Fruit fly (Drosophila melanogaster) whole organism, pupa: ENCODE results near the gene Chpf.

Source experiments
- CG10348 ChIP-seq: fragments of 200-800 bp; sonication (Bioruptor generic); IDR thresholded peaks from 2 replicates; pipeline ENCODE4 v1.3.6; 2022; ENCODE audit warnings: missing biosample characterization, missing genetic modification characterization
- CG12605 ChIP-seq: fragments of 200-800 bp; sonication (Bioruptor generic); IDR thresholded peaks from 2 replicates; pipeline ENCODE4 v1.3.6; 2022; ENCODE audit warnings: missing biosample characterization, missing genetic modification characterization
- CG13204 ChIP-seq: fragments of 200-800 bp; sonication (Bioruptor generic); optimal IDR thresholded peaks from 2 replicates; lab custom pipeline; 2018; ENCODE audit warnings: missing biosample characterization, mild to moderate bottlenecking, missing genetic modification characterization, moderate library complexity
- CG14655 ChIP-seq: fragments of 200-800 bp; sonication (Bioruptor generic); optimal IDR thresholded peaks from 3 replicates; lab custom pipeline; 2017; ENCODE audit warnings: mild to moderate bottlenecking, missing biosample characterization, missing genetic modification reagents, missing genetic modification characterization
- CG15710 ChIP-seq: fragments of 200-800 bp; sonication (Bioruptor generic); optimal IDR thresholded peaks from 2 replicates; lab custom pipeline; 2018; ENCODE audit warnings: missing biosample characterization, mild to moderate bottlenecking, missing genetic modification characterization, moderate library complexity
- CG17806 ChIP-seq: fragments of 200-800 bp; sonication (Bioruptor generic); optimal IDR thresholded peaks from 2 replicates; lab custom pipeline; 2018; ENCODE audit warnings: missing biosample characterization, mild to moderate bottlenecking, missing genetic modification characterization, moderate library complexity
- CG32121 ChIP-seq: fragments of 200-800 bp; sonication (Bioruptor generic); IDR thresholded peaks from 2 replicates; pipeline ENCODE4 v1.3.6; 2022; ENCODE audit warnings: missing biosample characterization, missing genetic modification characterization
- CG34367 ChIP-seq: fragments of 200-800 bp; sonication (Bioruptor generic); optimal IDR thresholded peaks from 2 replicates; lab custom pipeline; 2018; ENCODE audit warnings: missing biosample characterization, mild to moderate bottlenecking, missing genetic modification characterization
- CG4496 ChIP-seq: fragments of 200-800 bp; sonication (Bioruptor generic); IDR thresholded peaks from 3 replicates; pipeline ENCODE4 v1.3.6; 2022; ENCODE audit warnings: missing biosample characterization, missing genetic modification characterization
- CG8159 ChIP-seq: fragments of 200-800 bp; sonication (Bioruptor generic); optimal IDR thresholded peaks from 3 replicates; lab custom pipeline; 2018; ENCODE audit warnings: missing biosample characterization, mild to moderate bottlenecking, missing genetic modification characterization, moderate library complexity
- CG8301 ChIP-seq: fragments of 200-800 bp; sonication (Bioruptor generic); optimal IDR thresholded peaks from 2 replicates; lab custom pipeline; 2018; ENCODE audit warnings: missing biosample characterization, mild to moderate bottlenecking, missing genetic modification characterization
- CG9948 ChIP-seq: fragments of 200-800 bp; sonication (Bioruptor generic); optimal IDR thresholded peaks from 2 replicates; lab custom pipeline; 2018; ENCODE audit warnings: missing biosample characterization, mild to moderate bottlenecking, missing genetic modification characterization, moderate library complexity
- D1 ChIP-seq: fragments of 200-800 bp; sonication (Bioruptor generic); optimal IDR thresholded peaks from 2 replicates; lab custom pipeline; 2018; ENCODE audit warnings: missing biosample characterization, mild to moderate bottlenecking, missing genetic modification characterization, moderate library complexity
- EcR ChIP-seq: fragments of 200-800 bp; sonication (Bioruptor generic); optimal IDR thresholded peaks from 3 replicates; lab custom pipeline; 2019; ENCODE audit warnings: missing biosample characterization, missing genetic modification characterization, mild to moderate bottlenecking, moderate library complexity, missing genetic modification reagents
- Ets98B ChIP-seq: fragments of 200-800 bp; sonication (Bioruptor generic); IDR thresholded peaks from 2 replicates; pipeline ENCODE4 v1.3.6; 2022; ENCODE audit warnings: missing biosample characterization, missing genetic modification characterization
- Pif1A ChIP-seq: fragments of 200-800 bp; sonication (Bioruptor generic); optimal IDR thresholded peaks from 3 replicates; lab custom pipeline; 2016; ENCODE audit warnings: missing biosample characterization, missing genetic modification characterization
- Pif1B ChIP-seq: fragments of 200-800 bp; sonication (Bioruptor generic); optimal IDR thresholded peaks from 3 replicates; lab custom pipeline; 2016; ENCODE audit warnings: missing biosample characterization, missing genetic modification characterization
- Snoo ChIP-seq: fragments of 200-800 bp; sonication (Bioruptor generic); optimal IDR thresholded peaks from 3 replicates; lab custom pipeline; 2017; ENCODE audit warnings: missing biosample characterization, mild to moderate bottlenecking, missing genetic modification characterization, inconsistent platforms
- fd96Ca ChIP-seq: fragments of 200-800 bp; sonication (Bioruptor generic); IDR thresholded peaks from 3 replicates; pipeline ENCODE4 v1.3.6; 2022; ENCODE audit warnings: missing biosample characterization, missing genetic modification characterization
- gl ChIP-seq: fragments of 200-800 bp; sonication (Bioruptor generic); optimal IDR thresholded peaks from 2 replicates; lab custom pipeline; 2018; ENCODE audit warnings: missing biosample characterization, mild to moderate bottlenecking, missing genetic modification characterization
- rn ChIP-seq: fragments of 200-800 bp; sonication (Bioruptor generic); IDR thresholded peaks from 2 replicates; pipeline ENCODE4 v1.3.6; 2022; ENCODE audit warnings: missing biosample characterization, missing genetic modification characterization

Chpf gene

dm6 chrX:13138887-13139286 is 26.6 kb upstream of the Chpf start, which contains the start of gene CG32645:
TSS of gene CG32645 (plus strand) at chrX:13139199.
- TF ChIP-seq EcR (no peak), CG15710 (tag; lab: Kevin White, UChicago) (no peak), CG8301 (peak; percentile 47), CG14655 (GFP tag; lab: Kevin White, UChicago) (peak; percentile 52), fd96Ca (GFP tag; lab: Robert Waterston, UW) (no peak), CG8159 (no peak), CG4496 (GFP tag; lab: Robert Waterston, UW) (peak; percentile 45; the same call in 1 of the 3 replicates), gl (tag; lab: Kevin White, UChicago) (no peak), CG17806 (tag; lab: Kevin White, UChicago) (no peak), rn (GFP tag; lab: Robert Waterston, UW) (no peak), CG13204 (GFP tag; lab: Kevin White, UChicago) (no peak), Pif1A (GFP tag; lab: Kevin White, UChicago) (no peak), CG9948 (tag; lab: Kevin White, UChicago) (no peak), CG34367 (tag; lab: Kevin White, UChicago) (no peak), CG12605 (GFP tag; lab: Robert Waterston, UW) (no peak), Ets98B (GFP tag; lab: Robert Waterston, UW) (peak; percentile 39; the same call in 1 of the 2 replicates), CG32121 (no peak), Snoo (tag; lab: Kevin White, UChicago) (no peak), D1 (tag; lab: Kevin White, UChicago) (no peak), Pif1B (no peak), CG10348 (GFP tag; lab: Robert Waterston, UW) (no peak)

dm6 chrX:13136939-13137697 is 24.9 kb upstream of the Chpf start:
- TF ChIP-seq gl (tag; lab: Kevin White, UChicago) (peak; percentile 45), Pif1B (peak; percentile 83), Pif1A (GFP tag; lab: Kevin White, UChicago) (peak; percentile 80), CG8301 (no peak), CG14655 (GFP tag; lab: Kevin White, UChicago) (peak; percentile 44), D1 (tag; lab: Kevin White, UChicago) (no peak), CG9948 (tag; lab: Kevin White, UChicago) (peak; percentile 18), CG13204 (GFP tag; lab: Kevin White, UChicago) (peak; percentile 49), EcR (peak; percentile 26), fd96Ca (GFP tag; lab: Robert Waterston, UW) (peak; percentile 31; the same call in 1 of the 3 replicates), CG10348 (GFP tag; lab: Robert Waterston, UW) (no peak), CG17806 (tag; lab: Kevin White, UChicago) (peak; percentile 15), CG32121 (no peak), CG34367 (tag; lab: Kevin White, UChicago) (no peak), CG15710 (tag; lab: Kevin White, UChicago) (peak; percentile 48), Snoo (tag; lab: Kevin White, UChicago) (peak; percentile 69), Ets98B (GFP tag; lab: Robert Waterston, UW) (peak; percentile 25; the same call in 1 of the 2 replicates), CG8159 (peak; percentile 55), CG4496 (GFP tag; lab: Robert Waterston, UW) (peak; percentile 68), rn (GFP tag; lab: Robert Waterston, UW) (0 out of 2 replicates have a peak, but pooled peaks have one; percentile 28), CG12605 (GFP tag; lab: Robert Waterston, UW) (no peak)

- no peak for TF ChIP-seq CG34367 (tag; lab: Kevin White, UChicago)
- TF ChIP-seq CG8159: peak; percentile 13
- TF ChIP-seq Pif1A (GFP tag; lab: Kevin White, UChicago): peak; percentile 54
- peak; percentile 32 for TF ChIP-seq CG17806 (tag; lab: Kevin White, UChicago)
- TF ChIP-seq rn (GFP tag; lab: Robert Waterston, UW): no peak
- TF ChIP-seq fd96Ca (GFP tag; lab: Robert Waterston, UW): peak; percentile 72; the same call in 2 of the 3 replicates
- no peak for TF ChIP-seq CG12605 (GFP tag; lab: Robert Waterston, UW)
- peak; percentile 60 for TF ChIP-seq Ets98B (GFP tag; lab: Robert Waterston, UW)
- TF ChIP-seq CG10348 (GFP tag; lab: Robert Waterston, UW): no peak
- TF ChIP-seq CG13204 (GFP tag; lab: Kevin White, UChicago): no peak
- TF ChIP-seq Pif1B: peak; percentile 41
- peak; percentile 1 for TF ChIP-seq CG14655 (GFP tag; lab: Kevin White, UChicago)
- TF ChIP-seq Snoo (tag; lab: Kevin White, UChicago): peak; percentile 38
- no peak for TF ChIP-seq CG9948 (tag; lab: Kevin White, UChicago)
- TF ChIP-seq CG4496 (GFP tag; lab: Robert Waterston, UW): peak; percentile 79; the same call in 2 of the 3 replicates
- TF ChIP-seq CG32121: peak; percentile 63; the same call in 1 of the 2 replicates
- peak; percentile 39 for TF ChIP-seq CG8301
- TF ChIP-seq EcR: no peak
Measured at dm6 chrX:13135702-13136101, 23.4 kb upstream of the Chpf start.

dm6 chrX:13134811-13135210 is 22.5 kb upstream of the Chpf start:
- TF ChIP-seq CG12605 (GFP tag; lab: Robert Waterston, UW) (no peak), CG32121 (no peak), CG10348 (GFP tag; lab: Robert Waterston, UW) (no peak), CG34367 (tag; lab: Kevin White, UChicago) (no peak), gl (tag; lab: Kevin White, UChicago) (no peak), CG15710 (tag; lab: Kevin White, UChicago) (no peak), fd96Ca (GFP tag; lab: Robert Waterston, UW) (no peak), D1 (tag; lab: Kevin White, UChicago) (no peak)
